Worm (Caenorhabditis elegans) whole organism, L4 larva: ENCODE results near the gene C18D11.1.
A peak's percentile ranks its signal among the peaks of the same experiment; 100 is the strongest.

Experiments used
- R02D3.7 ChIP-seq: fragments of 150-350 bp; sonication (generic microtip); optimal IDR thresholded peaks from 3 replicates; lab custom pipeline; 2014; ENCODE audit warnings: missing biosample characterization, missing genetic modification characterization
- T20F7.1 ChIP-seq: fragments of 200-800 bp; sonication (Bioruptor generic); optimal IDR thresholded peaks from 2 replicates; lab custom pipeline; 2018; ENCODE audit warnings: mild to moderate bottlenecking, missing genetic modification characterization, missing compliant biosample characterization
- T26A8.4 ChIP-seq: fragments of 200-800 bp; sonication (Bioruptor generic); IDR thresholded peaks from 2 replicates; pipeline ENCODE4 v1.3.6; 2022; ENCODE audit warnings: missing genetic modification characterization, missing compliant biosample characterization
- ZK337.2 ChIP-seq: fragments of 200-800 bp; sonication (Bioruptor generic); IDR thresholded peaks from 2 replicates; pipeline ENCODE4 v1.3.6; 2022; ENCODE audit warnings: missing genetic modification reagents, missing genetic modification characterization, missing compliant biosample characterization
- ZK546.5 ChIP-seq, 2 experiments: sonication (generic microtip); optimal IDR thresholded peaks; 2 replicates each; lab custom pipeline; 2017; ENCODE audit warnings: missing biosample characterization in 2 of 2, missing genetic modification characterization in 2 of 2
- ama-1 ChIP-seq: fragments of 150-350 bp; optimal IDR thresholded peaks from 2 replicates; lab custom pipeline; 2014; ENCODE audit warnings: inconsistent platforms, mixed read lengths
- arid-1 ChIP-seq: fragments of 200-800 bp; sonication (Bioruptor generic); conservative IDR thresholded peaks from 2 replicates; pipeline ENCODE4 v1.3.6; 2022; ENCODE audit warnings: missing genetic modification reagents, missing genetic modification characterization, missing compliant biosample characterization
- ceh-44 ChIP-seq: fragments of 200-800 bp; sonication (Bioruptor generic); IDR thresholded peaks from 2 replicates; pipeline ENCODE4 v1.3.6; 2022; ENCODE audit warnings: missing genetic modification reagents, missing genetic modification characterization, missing compliant biosample characterization
- ces-1 ChIP-seq: fragments of 150-350 bp; sonication (generic microtip); optimal IDR thresholded peaks from 4 replicates; lab custom pipeline; 2014; ENCODE audit warnings: missing biosample characterization, missing genetic modification reagents, missing genetic modification characterization
- daf-16 ChIP-seq, 3 experiments: sonication (generic microtip); optimal IDR thresholded peaks; 2 replicates each; lab custom pipeline; 2016 to 2017; ENCODE audit warnings: missing genetic modification characterization in 3 of 3, missing genetic modification reagents in 3 of 3, mild to moderate bottlenecking in 2 of 3, missing compliant biosample characterization in 2 of 3, missing biosample characterization in 1 of 3, moderate library complexity in 1 of 3
- duxl-1 ChIP-seq: sonication (generic microtip); optimal IDR thresholded peaks from 2 replicates; lab custom pipeline; 2016; ENCODE audit warnings: mild to moderate bottlenecking, missing genetic modification characterization, moderate library complexity, missing compliant biosample characterization; ENCODE audit not compliant: poor library complexity
- egl-43 ChIP-seq: fragments of 200-800 bp; sonication (Bioruptor generic); IDR thresholded peaks from 2 replicates; pipeline ENCODE4 v1.3.6; 2022; ENCODE audit warnings: missing genetic modification reagents, missing genetic modification characterization, missing compliant biosample characterization
- fos-1 ChIP-seq: fragments of 150-350 bp; optimal IDR thresholded peaks from 2 replicates; lab custom pipeline; 2014; ENCODE audit warnings: missing biosample characterization, missing genetic modification characterization
- hif-1 ChIP-seq, 2 experiments: sonication (generic microtip); optimal IDR thresholded peaks; 2 replicates each; lab custom pipeline; 2016 to 2017; ENCODE audit warnings: missing compliant biosample characterization in 2 of 2, missing genetic modification characterization in 2 of 2, missing genetic modification reagents in 2 of 2, missing genotype in 2 of 2, mild to moderate bottlenecking in 1 of 2
- lin-29 ChIP-seq: fragments of 200-800 bp; sonication (Bioruptor generic); IDR thresholded peaks from 2 replicates; pipeline ENCODE4 v1.3.6; 2022; ENCODE audit warnings: missing genetic modification reagents, missing genetic modification characterization, missing compliant biosample characterization
- lin-39 ChIP-seq: fragments of 150-350 bp; optimal IDR thresholded peaks from 2 replicates; lab custom pipeline; 2014; ENCODE audit warnings: missing biosample characterization, missing genetic modification reagents, missing genetic modification characterization
- lir-3 ChIP-seq: sonication (generic microtip); optimal IDR thresholded peaks from 2 replicates; lab custom pipeline; 2016; ENCODE audit warnings: mild to moderate bottlenecking, missing genetic modification characterization, missing compliant biosample characterization
- lsy-2 ChIP-seq, 2 experiments: fragments of 150-350 bp in 1 of 2; sonication (generic microtip) in 1 of 2; optimal IDR thresholded peaks; 2 replicates each; lab custom pipeline; 2014 to 2017; ENCODE audit warnings: missing biosample characterization in 2 of 2, missing genetic modification characterization in 2 of 2
- mdl-1 ChIP-seq, 2 experiments: fragments of 150-350 bp in 1 of 2; sonication (generic microtip) in 1 of 2; optimal IDR thresholded peaks; 2 replicates each; lab custom pipeline; 2014 to 2017; ENCODE audit warnings: missing biosample characterization in 2 of 2, missing genetic modification characterization in 2 of 2
- mes-2 ChIP-seq: sonication (generic microtip); optimal IDR thresholded peaks from 2 replicates; lab custom pipeline; 2016; ENCODE audit warnings: missing genotype, mild to moderate bottlenecking, missing genetic modification characterization, missing compliant biosample characterization; ENCODE audit not compliant: poor library complexity, severe bottlenecking
- nhr-102 ChIP-seq: sonication (generic microtip); optimal IDR thresholded peaks from 2 replicates; lab custom pipeline; 2016; ENCODE audit warnings: mild to moderate bottlenecking, missing genetic modification characterization, moderate library complexity, missing compliant biosample characterization
- nhr-41 ChIP-seq: fragments of 200-800 bp; sonication (Bioruptor generic); IDR thresholded peaks from 2 replicates; pipeline ENCODE4 v1.3.6; 2022; ENCODE audit warnings: missing genetic modification reagents, missing genetic modification characterization, missing compliant biosample characterization
- nhr-48 ChIP-seq: sonication (generic microtip); optimal IDR thresholded peaks from 2 replicates; lab custom pipeline; 2016; ENCODE audit warnings: mild to moderate bottlenecking, missing genetic modification characterization, missing compliant biosample characterization
- pha-4 ChIP-seq, 2 experiments: fragments of 150-350 bp in 1 of 2; fragments of 200-800 bp in 1 of 2; sonication (Bioruptor generic) in 1 of 2; IDR thresholded peaks in 1 of 2; optimal IDR thresholded peaks in 1 of 2; 2 replicates each; pipeline versions ENCODE4 v1.3.6 to Lab custom; 2014 to 2022; ENCODE audit warnings: missing genetic modification characterization in 2 of 2, missing genetic modification reagents in 2 of 2, missing biosample characterization in 1 of 2, missing compliant biosample characterization in 1 of 2
- rbr-2 ChIP-seq: sonication (generic microtip); optimal IDR thresholded peaks from 2 replicates; lab custom pipeline; 2016; ENCODE audit warnings: missing genotype, missing genetic modification characterization, missing compliant biosample characterization
- saeg-2 ChIP-seq: fragments of 200-800 bp; sonication (Bioruptor generic); IDR thresholded peaks from 2 replicates; pipeline ENCODE4 v1.3.6; 2022; ENCODE audit warnings: missing genetic modification reagents, missing genetic modification characterization, missing compliant biosample characterization
- skn-1 ChIP-seq: fragments of 150-350 bp; optimal IDR thresholded peaks from 2 replicates; lab custom pipeline; 2014; ENCODE audit warnings: missing biosample characterization, missing genetic modification characterization
- spr-1 ChIP-seq: sonication (generic microtip); optimal IDR thresholded peaks from 2 replicates; lab custom pipeline; 2016; ENCODE audit warnings: mild to moderate bottlenecking, missing genetic modification characterization, missing compliant biosample characterization
- unc-130 ChIP-seq: sonication (generic microtip); optimal IDR thresholded peaks from 2 replicates; lab custom pipeline; 2016; ENCODE audit warnings: missing genetic modification reagents, missing genetic modification characterization, missing compliant biosample characterization
- unc-62 ChIP-seq, 3 experiments: fragments of 150-350 bp in 1 of 3; sonication (generic microtip); optimal IDR thresholded peaks in 2 of 3; peaks in 1 of 3; 1 replicate in 1 of 3; 2 replicates in 2 of 3; lab custom pipeline; 2014 to 2017; ENCODE audit warnings: missing biosample characterization in 3 of 3, missing genetic modification characterization in 3 of 3, missing genetic modification reagents in 3 of 3, missing genotype in 1 of 3
- vab-7 ChIP-seq: fragments of 200-800 bp; sonication (Bioruptor generic); IDR thresholded peaks from 2 replicates; pipeline ENCODE4 v1.3.6; 2022; ENCODE audit warnings: missing genetic modification reagents, missing genetic modification characterization, missing compliant biosample characterization
- zfp-2 ChIP-seq: sonication (generic microtip); optimal IDR thresholded peaks from 2 replicates; lab custom pipeline; 2016; ENCODE audit warnings: mild to moderate bottlenecking, missing genetic modification characterization, missing compliant biosample characterization
- zip-11 ChIP-seq: fragments of 200-800 bp; sonication (Bioruptor generic); IDR thresholded peaks from 2 replicates; pipeline ENCODE4 v1.3.6; 2022; ENCODE audit warnings: missing genetic modification characterization, missing compliant biosample characterization
- zip-2 ChIP-seq: fragments of 150-350 bp; optimal IDR thresholded peaks from 2 replicates; lab custom pipeline; 2014; ENCODE audit warnings: missing biosample characterization, missing genetic modification characterization
- ztf-11 ChIP-seq: fragments of 150-350 bp; optimal IDR thresholded peaks from 2 replicates; lab custom pipeline; 2014; ENCODE audit warnings: missing biosample characterization, missing genetic modification characterization

Gene C18D11.1

ce11 chrIII:11795448-11795847, 20.9 kb upstream of the C18D11.1 start, which contains the start of gene twk-39:
Gene twk-39 (plus strand): TSS chrIII:11795748.
- TF ChIP-seq pha-4 (GFP tag; IDR thresholded peaks at IDR 0.05; lab: Robert Waterston, UW) (no peak), pha-4 (tag; optimal IDR thresholded peaks at IDR 0.05; lab: Kevin White, UChicago) (no peak), duxl-1 (tag; lab: Kevin White, UChicago) (no peak), zfp-2 (tag; lab: Kevin White, UChicago) (no peak), ztf-11 (no peak), arid-1 (GFP tag; lab: Robert Waterston, UW) (no peak), saeg-2 (GFP tag; lab: Robert Waterston, UW) (no peak), ZK337.2 (GFP tag; lab: Robert Waterston, UW) (no peak), ceh-44 (no peak), daf-16 (GFP tag; optimal IDR thresholded peaks at IDR 0.05; lab: Kevin White, UChicago) (no peak), daf-16 (tag; optimal IDR thresholded peaks at IDR 0.05; lab: Kevin White, UChicago) (no peak), T20F7.1 (GFP tag; lab: Kevin White, UChicago) (no peak), nhr-102 (tag; lab: Kevin White, UChicago) (no peak), egl-43 (GFP tag; lab: Robert Waterston, UW) (no peak), R02D3.7 (tag; lab: Kevin White, UChicago) (no peak), zip-2 (tag; lab: Kevin White, UChicago) (no peak), lsy-2 (tag; optimal IDR thresholded peaks at IDR 0.05; lab: Kevin White, UChicago) (no peak), lin-39 (tag; lab: Kevin White, UChicago) (no peak), skn-1 (tag; lab: Kevin White, UChicago) (no peak), nhr-41 (GFP tag; lab: Robert Waterston, UW) (no peak), lir-3 (tag; lab: Kevin White, UChicago) (no peak), mes-2 (tag; lab: Kevin White, UChicago) (no peak)

ce11 chrIII:11806695-11807094, 9.7 kb upstream of the C18D11.1 start, which contains the start of gene C18D11.7:
Gene C18D11.7 (minus strand): TSS chrIII:11806795.
- TF ChIP-seq unc-62 (GFP tag; optimal IDR thresholded peaks at IDR 0.05 in 1 of 2; lab: Kevin White, UChicago) (peak in 1 of 2 experiments; percentile 2), unc-62 (tag; optimal IDR thresholded peaks at IDR 0.05; lab: Kevin White, UChicago) (no peak), hif-1 (tag; optimal IDR thresholded peaks at IDR 0.05; lab: Kevin White, UChicago) (no peak)

ce11 chrIII:11807418-11807817, 9.0 kb upstream of the C18D11.1 start, which contains the start of gene C18D11.10:
Gene C18D11.10 (plus strand): TSS chrIII:11807718.
- TF ChIP-seq nhr-48 (no peak), ceh-44 (no peak), nhr-41 (GFP tag; lab: Robert Waterston, UW) (no peak), zip-11 (GFP tag; lab: Robert Waterston, UW) (no peak), ZK546.5 (tag; optimal IDR thresholded peaks at IDR 0.05; lab: Kevin White, UChicago) (no peak), T26A8.4 (GFP tag; lab: Robert Waterston, UW) (no peak), fos-1 (tag; lab: Kevin White, UChicago) (no peak), unc-130 (no peak), lin-29 (no peak), rbr-2 (no peak), mdl-1 (tag; optimal IDR thresholded peaks at IDR 0.05; lab: Kevin White, UChicago) (no peak), duxl-1 (tag; lab: Kevin White, UChicago) (no peak), spr-1 (tag; lab: Kevin White, UChicago) (no peak), vab-7 (GFP tag; lab: Robert Waterston, UW) (no peak), ama-1 (no peak), ces-1 (GFP tag; lab: Kevin White, UChicago) (no peak), saeg-2 (GFP tag; lab: Robert Waterston, UW) (no peak)
